Fruit fly (Drosophila melanogaster): Measurements from ENCODE around the gene POLDIP2.

Gene POLDIP2

DNA sequence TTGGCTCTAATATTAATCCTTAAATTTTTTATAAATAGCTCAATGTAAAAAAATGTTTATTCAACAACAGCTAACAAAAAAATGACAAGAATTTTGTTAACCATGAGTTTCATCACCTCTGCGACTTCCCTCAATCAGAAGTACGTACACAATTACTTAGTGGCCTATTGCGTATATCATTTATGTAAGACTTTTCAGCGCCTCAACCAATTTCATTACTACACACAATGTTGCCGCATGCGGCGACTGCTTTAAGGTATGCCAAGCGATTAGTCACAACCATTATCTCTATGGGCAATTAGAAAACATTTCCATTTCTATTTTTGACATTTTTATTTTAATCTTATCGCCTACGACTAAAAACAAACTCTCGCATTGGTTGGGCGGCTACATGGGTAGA, 9.0 kb upstream of the POLDIP2 start:
- TF ChIP-seq ey (GFP tag; optimal IDR thresholded peaks at IDR 0.05) (no peak), brk (GFP tag; optimal IDR thresholded peaks at IDR 0.05) (no peak), Mio (GFP tag; optimal IDR thresholded peaks at IDR 0.05) (no peak), dmrt93B (GFP tag; optimal IDR thresholded peaks at IDR 0.05) (no peak), lola (GFP tag; optimal IDR thresholded peaks at IDR 0.05) (no peak), foxo (GFP tag; optimal IDR thresholded peaks at IDR 0.05) (no peak), fru (GFP tag; optimal IDR thresholded peaks at IDR 0.05) (no peak), N (GFP tag; optimal IDR thresholded peaks at IDR 0.05) (no peak), HLH106 (tag; optimal IDR thresholded peaks at IDR 0.05) (no peak), Sp1 (GFP tag; optimal IDR thresholded peaks at IDR 0.05) (no peak)

DNA sequence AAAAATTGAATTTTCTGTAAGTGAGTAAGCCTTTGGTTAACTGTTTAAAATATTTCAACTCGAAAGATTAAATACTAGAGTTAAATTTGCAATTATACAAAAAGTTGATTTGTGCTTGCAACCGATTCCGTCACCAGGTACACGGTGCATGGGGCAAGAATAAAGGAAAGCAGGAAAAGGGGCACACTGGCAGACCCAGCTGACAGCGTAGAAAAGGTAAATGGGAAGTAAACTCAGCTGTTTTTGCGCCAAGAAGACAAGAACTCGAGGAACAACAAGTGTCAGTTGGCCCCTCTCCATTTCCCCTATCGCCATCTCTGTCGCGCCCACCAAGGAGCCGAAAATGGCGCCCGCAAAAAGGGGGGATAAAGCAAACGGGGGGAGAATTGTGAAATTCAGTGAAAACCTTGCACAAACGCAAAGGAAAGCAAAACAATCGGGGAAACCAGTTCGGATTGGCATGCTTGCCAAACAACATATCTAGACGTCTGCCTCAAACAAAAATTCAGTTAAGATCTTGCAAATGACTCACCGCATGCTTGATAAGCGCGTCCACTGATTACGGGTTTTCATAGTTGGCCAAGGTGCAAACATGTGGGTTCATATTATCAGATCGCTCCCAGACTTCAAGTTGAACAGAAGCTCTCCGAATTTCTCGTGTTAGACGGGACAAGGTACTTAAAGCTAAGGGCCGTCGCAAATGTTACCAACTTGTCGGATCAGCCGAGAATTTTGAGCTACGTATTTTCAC, 4.2 kb upstream of the POLDIP2 start:
- TF ChIP-seq foxo (GFP tag; optimal IDR thresholded peaks at IDR 0.05) (peak in 1 of 2 experiments; percentile 11), Rel (GFP tag; optimal IDR thresholded peaks at IDR 0.05) (no peak), Rel (tag; optimal IDR thresholded peaks at IDR 0.05) (peak; percentile 13), woc (GFP tag; optimal IDR thresholded peaks at IDR 0.05) (no peak), dl (GFP tag; optimal IDR thresholded peaks at IDR 0.05; ENCODE audit: insufficient read depth in 1 of 2, partially characterized antibody in 2 of 2) (no peak), psq (GFP tag; optimal IDR thresholded peaks at IDR 0.05) (peak; percentile 52), GATAd (GFP tag; optimal IDR thresholded peaks at IDR 0.05) (no peak), Jra (GFP tag; optimal IDR thresholded peaks at IDR 0.05) (peak; percentile 7), Sp1 (GFP tag; optimal IDR thresholded peaks at IDR 0.05) (peak; percentile 5), tai (GFP tag; optimal IDR thresholded peaks at IDR 0.05) (no peak), fru (GFP tag; optimal IDR thresholded peaks at IDR 0.05) (peak; percentile 7)

- TF ChIP-seq Rel (GFP tag; optimal IDR thresholded peaks at IDR 0.05) (no peak), Rel (tag; optimal IDR thresholded peaks at IDR 0.05) (peak; percentile 19), dl (GFP tag; optimal IDR thresholded peaks at IDR 0.05; ENCODE audit: insufficient read depth in 1 of 2, partially characterized antibody in 2 of 2) (no peak), dsf (GFP tag; optimal IDR thresholded peaks at IDR 0.05; ENCODE audit: borderline replicate concordance) (no peak), rgr (GFP tag; optimal IDR thresholded peaks at IDR 0.05) (no peak), jim (GFP tag; optimal IDR thresholded peaks at IDR 0.05) (no peak), ey (GFP tag; optimal IDR thresholded peaks at IDR 0.05) (no peak), Mio (GFP tag; optimal IDR thresholded peaks at IDR 0.05) (no peak), Myc (optimal IDR thresholded peaks at IDR 0.05) (peak; percentile 52), N (GFP tag; optimal IDR thresholded peaks at IDR 0.05) (no peak), GATAd (GFP tag; optimal IDR thresholded peaks at IDR 0.05) (no peak), Jra (GFP tag; optimal IDR thresholded peaks at IDR 0.05) (no peak), tai (GFP tag; optimal IDR thresholded peaks at IDR 0.05) (no peak), fru (GFP tag; optimal IDR thresholded peaks at IDR 0.05) (no peak), br (GFP tag; optimal IDR thresholded peaks at IDR 0.05) (no peak), psq (GFP tag; optimal IDR thresholded peaks at IDR 0.05) (no peak)
Measured at dm6 chr3R:5464481-5464880, 3.1 kb upstream of the POLDIP2 start, which contains the start of gene PEK. PEK (minus strand) TSS chr3R:5464753.

- TF ChIP-seq br (GFP tag; optimal IDR thresholded peaks at IDR 0.05): peak; percentile 73
- TF ChIP-seq CG32264 (GFP tag; optimal IDR thresholded peaks at IDR 0.05): peak; percentile 68
- peak; percentile 83 for TF ChIP-seq rgr (GFP tag; optimal IDR thresholded peaks at IDR 0.05)
- TF ChIP-seq dl (GFP tag; optimal IDR thresholded peaks at IDR 0.05; ENCODE audit: insufficient read depth in 1 of 2, partially characterized antibody in 2 of 2): no peak
- no peak for TF ChIP-seq N (GFP tag; optimal IDR thresholded peaks at IDR 0.05)
- TF ChIP-seq Hr83 (GFP tag; optimal IDR thresholded peaks at IDR 0.05; ENCODE audit: poor library complexity, severe bottlenecking): peak; percentile 84
- TF ChIP-seq fru (GFP tag; optimal IDR thresholded peaks at IDR 0.05): peak; percentile 62
- TF ChIP-seq CrebA (GFP tag; optimal IDR thresholded peaks at IDR 0.05; ENCODE audit: borderline replicate concordance): no peak
- TF ChIP-seq Vsx2 (GFP tag; optimal IDR thresholded peaks at IDR 0.05; ENCODE audit: partially characterized antibody): no peak
- no peak for TF ChIP-seq lola (GFP tag; optimal IDR thresholded peaks at IDR 0.05)
- TF ChIP-seq Dfd (GFP tag; optimal IDR thresholded peaks at IDR 0.05): no peak
- peak; percentile 42 to 56 for TF ChIP-seq foxo (GFP tag; optimal IDR thresholded peaks at IDR 0.05)
- peak; percentile 75 for TF ChIP-seq CG9705 (GFP tag; optimal IDR thresholded peaks at IDR 0.05)
- peak; percentile 4 for TF ChIP-seq OdsH (GFP tag; optimal IDR thresholded peaks at IDR 0.05)
- no peak for TF ChIP-seq Dif (GFP tag; optimal IDR thresholded peaks at IDR 0.05; ENCODE audit: partially characterized antibody)
- TF ChIP-seq Abd-B (GFP tag; optimal IDR thresholded peaks at IDR 0.05): no peak
- no peak for TF ChIP-seq Rel (GFP tag; optimal IDR thresholded peaks at IDR 0.05)
- TF ChIP-seq Rel (tag; optimal IDR thresholded peaks at IDR 0.05): peak; percentile 54
- TF ChIP-seq psq (GFP tag; optimal IDR thresholded peaks at IDR 0.05): no peak
- no peak for TF ChIP-seq Mio (GFP tag; optimal IDR thresholded peaks at IDR 0.05)
- no peak for TF ChIP-seq Jra (GFP tag; optimal IDR thresholded peaks at IDR 0.05)
- TF ChIP-seq Myc (optimal IDR thresholded peaks at IDR 0.05): peak; percentile 30
- TF ChIP-seq Hr78 (GFP tag; optimal IDR thresholded peaks at IDR 0.05): no peak
- no peak for TF ChIP-seq sage (GFP tag; optimal IDR thresholded peaks at IDR 0.05)
- peak; percentile 86 for TF ChIP-seq Sp1 (GFP tag; optimal IDR thresholded peaks at IDR 0.05)
- TF ChIP-seq h (GFP tag; optimal IDR thresholded peaks at IDR 0.05): peak; percentile 71
- TF ChIP-seq sv (GFP tag; optimal IDR thresholded peaks at IDR 0.05): no peak
- TF ChIP-seq usp (GFP tag; optimal IDR thresholded peaks at IDR 0.05): no peak
- no peak for TF ChIP-seq brk (GFP tag; optimal IDR thresholded peaks at IDR 0.05)
- no peak for TF ChIP-seq GATAd (GFP tag; optimal IDR thresholded peaks at IDR 0.05)
- no peak for TF ChIP-seq Hnf4 (GFP tag; optimal IDR thresholded peaks at IDR 0.05)
- TF ChIP-seq ey (GFP tag; optimal IDR thresholded peaks at IDR 0.05): peak; percentile 16
- TF ChIP-seq woc (GFP tag; optimal IDR thresholded peaks at IDR 0.05): peak; percentile 26
- TF ChIP-seq dsf (GFP tag; optimal IDR thresholded peaks at IDR 0.05; ENCODE audit: borderline replicate concordance): no peak
- TF ChIP-seq jim (GFP tag; optimal IDR thresholded peaks at IDR 0.05): no peak
Measured at dm6 chr3R:5466875-5467274, 703 bp upstream of the POLDIP2 start, which contains the start of gene RpL35A. RpL35A (minus strand) TSS chr3R:5467101.
